Worm (Caenorhabditis elegans) whole organism, late embryonic: ENCODE data around the gene srd-17.

Experiments used
- C08G9.2 ChIP-seq: sonication (generic microtip); optimal IDR thresholded peaks from 2 replicates; lab custom pipeline; 2016; ENCODE audit warnings: mild to moderate bottlenecking, missing genetic modification characterization, moderate library complexity, missing compliant biosample characterization
- C38D4.7 ChIP-seq: fragments of 200-800 bp; sonication (Bioruptor generic); optimal IDR thresholded peaks from 2 replicates; lab custom pipeline; 2018; ENCODE audit warnings: mild to moderate bottlenecking, missing genetic modification characterization, moderate library complexity, missing compliant biosample characterization
- F13H6.1 ChIP-seq: sonication (generic microtip); optimal IDR thresholded peaks from 2 replicates; lab custom pipeline; 2016; ENCODE audit warnings: missing genetic modification characterization, missing compliant biosample characterization
- K02D7.2 ChIP-seq: sonication (generic microtip); optimal IDR thresholded peaks from 2 replicates; lab custom pipeline; 2017; ENCODE audit warnings: mild to moderate bottlenecking, missing genetic modification characterization, missing compliant biosample characterization
- K09A11.1 ChIP-seq: sonication (generic microtip); optimal IDR thresholded peaks from 2 replicates; lab custom pipeline; 2017; ENCODE audit warnings: antibody characterized with exemption, mild to moderate bottlenecking, missing genetic modification characterization, missing compliant biosample characterization; ENCODE audit not compliant: insufficient read depth
- T23F11.4 ChIP-seq: fragments of 200-800 bp; sonication (Bioruptor generic); optimal IDR thresholded peaks from 2 replicates; lab custom pipeline; 2018; ENCODE audit warnings: mild to moderate bottlenecking, missing genetic modification characterization, missing compliant biosample characterization
- Y22D7AL.16 ChIP-seq: sonication (generic microtip); optimal IDR thresholded peaks from 2 replicates; lab custom pipeline; 2016; ENCODE audit warnings: missing genetic modification characterization, missing compliant biosample characterization
- ceh-14 ChIP-seq: sonication (generic microtip); optimal IDR thresholded peaks from 2 replicates; lab custom pipeline; 2016; ENCODE audit warnings: missing genotype, missing genetic modification characterization, missing compliant biosample characterization
- ceh-18 ChIP-seq: sonication (generic microtip); optimal IDR thresholded peaks from 2 replicates; lab custom pipeline; 2016; ENCODE audit warnings: missing genetic modification characterization, missing compliant biosample characterization
- ceh-19 ChIP-seq: fragments of 200-800 bp; sonication (Bioruptor generic); optimal IDR thresholded peaks from 2 replicates; lab custom pipeline; 2018; ENCODE audit warnings: mild to moderate bottlenecking, missing genetic modification characterization, missing compliant biosample characterization
- ceh-2 ChIP-seq: sonication (generic microtip); optimal IDR thresholded peaks from 2 replicates; lab custom pipeline; 2016; ENCODE audit warnings: missing genotype, missing genetic modification characterization, missing compliant biosample characterization
- ceh-22 ChIP-seq: sonication (generic microtip); optimal IDR thresholded peaks from 2 replicates; lab custom pipeline; 2017; ENCODE audit warnings: missing biosample characterization, missing genetic modification characterization
- ceh-31 ChIP-seq: sonication (generic microtip); optimal IDR thresholded peaks from 2 replicates; lab custom pipeline; 2016; ENCODE audit warnings: missing genetic modification characterization, missing compliant biosample characterization
- ceh-48 ChIP-seq: sonication (generic microtip); optimal IDR thresholded peaks from 2 replicates; lab custom pipeline; 2016; ENCODE audit warnings: missing genetic modification characterization, inconsistent platforms, missing compliant biosample characterization
- che-1 ChIP-seq: sonication (generic microtip); optimal IDR thresholded peaks from 2 replicates; lab custom pipeline; 2016; ENCODE audit warnings: mild to moderate bottlenecking, missing genetic modification characterization, missing compliant biosample characterization
- dmd-4 ChIP-seq: sonication (generic microtip); optimal IDR thresholded peaks from 2 replicates; lab custom pipeline; 2016; ENCODE audit warnings: borderline replicate concordance, missing genetic modification characterization, missing compliant biosample characterization
- elt-2 ChIP-seq: sonication (generic microtip); optimal IDR thresholded peaks from 2 replicates; lab custom pipeline; 2016; ENCODE audit warnings: missing genetic modification reagents, missing genetic modification characterization, missing compliant biosample characterization
- ets-4 ChIP-seq: sonication (generic microtip); optimal IDR thresholded peaks from 2 replicates; lab custom pipeline; 2016; ENCODE audit warnings: missing genetic modification characterization, missing compliant biosample characterization
- eyg-1 ChIP-seq: sonication (generic microtip); optimal IDR thresholded peaks from 2 replicates; lab custom pipeline; 2016; ENCODE audit warnings: missing genotype, missing genetic modification characterization, missing compliant biosample characterization
- fkh-10 ChIP-seq: fragments of 150-350 bp; optimal IDR thresholded peaks from 2 replicates; lab custom pipeline; 2014; ENCODE audit warnings: missing biosample characterization, missing genetic modification reagents, missing genetic modification characterization
- fkh-6 ChIP-seq: sonication (generic microtip); optimal IDR thresholded peaks from 2 replicates; lab custom pipeline; 2016; ENCODE audit warnings: missing genetic modification characterization, missing compliant biosample characterization
- hlh-13 ChIP-seq: fragments of 200-800 bp; sonication (Bioruptor generic); optimal IDR thresholded peaks from 2 replicates; lab custom pipeline; 2018; ENCODE audit warnings: mild to moderate bottlenecking, missing genetic modification characterization, missing compliant biosample characterization
- hlh-15 ChIP-seq: sonication (generic microtip); optimal IDR thresholded peaks from 2 replicates; lab custom pipeline; 2016; ENCODE audit warnings: missing genetic modification characterization, missing compliant biosample characterization
- hlh-30 ChIP-seq: sonication (generic microtip); optimal IDR thresholded peaks from 2 replicates; lab custom pipeline; 2017; ENCODE audit warnings: antibody characterized with exemption, missing genetic modification characterization, missing compliant biosample characterization; ENCODE audit not compliant: insufficient read depth
- hlh-8 ChIP-seq: sonication (generic microtip); optimal IDR thresholded peaks from 2 replicates; lab custom pipeline; 2016; ENCODE audit warnings: missing genotype, missing genetic modification characterization, missing compliant biosample characterization
- madf-2 ChIP-seq: sonication (generic microtip); optimal IDR thresholded peaks from 2 replicates; lab custom pipeline; 2017; ENCODE audit warnings: missing genetic modification characterization, missing compliant biosample characterization
- nfya-1 ChIP-seq: sonication (generic microtip); optimal IDR thresholded peaks from 2 replicates; lab custom pipeline; 2017; ENCODE audit warnings: missing genetic modification characterization, mild to moderate bottlenecking, missing compliant biosample characterization, antibody characterized with exemption, moderate library complexity
- nhr-11 ChIP-seq: fragments of 150-350 bp; optimal IDR thresholded peaks from 2 replicates; lab custom pipeline; 2014; ENCODE audit warnings: missing biosample characterization, missing genetic modification characterization
- nhr-232 ChIP-seq: sonication (generic microtip); optimal IDR thresholded peaks from 2 replicates; lab custom pipeline; 2016; ENCODE audit warnings: missing genetic modification characterization, missing compliant biosample characterization
- odd-2 ChIP-seq: sonication (generic microtip); optimal IDR thresholded peaks from 2 replicates; lab custom pipeline; 2017; ENCODE audit warnings: antibody characterized with exemption, mild to moderate bottlenecking, missing genetic modification characterization, missing compliant biosample characterization
- pag-3 ChIP-seq: sonication (generic microtip); optimal IDR thresholded peaks from 2 replicates; lab custom pipeline; 2016; ENCODE audit warnings: missing compliant biosample characterization, missing genetic modification characterization, borderline replicate concordance
- pat-9 ChIP-seq: fragments of 200-800 bp; sonication (Bioruptor generic); optimal IDR thresholded peaks from 2 replicates; lab custom pipeline; 2018; ENCODE audit warnings: mild to moderate bottlenecking, missing genetic modification characterization, moderate library complexity, missing compliant biosample characterization
- pha-2 ChIP-seq: sonication (generic microtip); optimal IDR thresholded peaks from 2 replicates; lab custom pipeline; 2017; ENCODE audit warnings: mild to moderate bottlenecking, missing genetic modification characterization, missing compliant biosample characterization
- pqm-1 ChIP-seq: sonication (generic microtip); optimal IDR thresholded peaks from 2 replicates; lab custom pipeline; 2016; ENCODE audit warnings: missing genetic modification characterization, missing compliant biosample characterization
- ref-2 ChIP-seq: sonication (generic microtip); optimal IDR thresholded peaks from 2 replicates; lab custom pipeline; 2016; ENCODE audit warnings: missing genetic modification characterization, missing compliant biosample characterization
- rnt-1 ChIP-seq: sonication (generic microtip); optimal IDR thresholded peaks from 2 replicates; lab custom pipeline; 2016; ENCODE audit warnings: missing genetic modification characterization, missing compliant biosample characterization
- sdc-2 ChIP-seq: sonication (generic microtip); optimal IDR thresholded peaks from 2 replicates; lab custom pipeline; 2016; ENCODE audit warnings: missing genotype, missing genetic modification characterization, missing compliant biosample characterization
- sox-4 ChIP-seq: sonication (generic microtip); optimal IDR thresholded peaks from 2 replicates; lab custom pipeline; 2017; ENCODE audit warnings: mild to moderate bottlenecking, missing genetic modification characterization, inconsistent platforms, missing compliant biosample characterization
- tbx-7 ChIP-seq: sonication (generic microtip); optimal IDR thresholded peaks from 2 replicates; lab custom pipeline; 2016; ENCODE audit warnings: missing genotype, missing genetic modification characterization, missing compliant biosample characterization
- unc-55 ChIP-seq: sonication (generic microtip); optimal IDR thresholded peaks from 2 replicates; lab custom pipeline; 2017; ENCODE audit warnings: missing biosample characterization, missing genetic modification reagents, missing genetic modification characterization
- zip-5 ChIP-seq: sonication (generic microtip); optimal IDR thresholded peaks from 2 replicates; lab custom pipeline; 2016; ENCODE audit warnings: missing genetic modification characterization, missing compliant biosample characterization

The srd-17 gene

DNA sequence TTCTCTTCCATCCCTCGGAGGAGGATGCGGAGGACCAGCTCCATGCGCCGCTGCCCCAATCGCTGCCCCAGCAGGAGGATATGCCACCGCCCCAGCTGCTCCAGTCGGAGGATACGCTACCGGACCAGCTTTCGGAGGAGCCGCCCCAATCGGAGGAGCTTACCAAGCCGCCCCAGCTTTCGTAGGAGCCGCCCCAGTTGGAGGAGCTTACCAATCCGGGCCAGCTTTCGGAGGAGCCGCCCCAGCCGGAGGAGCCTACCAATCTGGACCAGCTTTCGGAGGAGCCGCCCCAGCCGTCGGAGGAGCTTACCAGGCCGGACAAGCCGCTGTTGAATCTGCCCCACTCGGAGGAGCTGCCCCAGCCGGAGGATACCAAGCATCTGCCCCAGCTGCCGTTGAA lies 17.1 kb downstream of the srd-17 start:
- peak; percentile 21 for TF ChIP-seq nhr-232 (tag; lab: Kevin White, UChicago)
- TF ChIP-seq fkh-6 (tag; lab: Kevin White, UChicago), result peak; percentile 26
- no peak for TF ChIP-seq ceh-14 (tag; lab: Kevin White, UChicago)
- peak; percentile 59 for TF ChIP-seq K02D7.2 (tag; lab: Kevin White, UChicago)
- TF ChIP-seq che-1 (tag; lab: Kevin White, UChicago), result peak; percentile 35
- peak; percentile 73 for TF ChIP-seq T23F11.4 (GFP tag; lab: Kevin White, UChicago)
- no peak for TF ChIP-seq sox-4 (tag; lab: Kevin White, UChicago)
- peak; percentile 12 for TF ChIP-seq sdc-2 (tag; lab: Kevin White, UChicago)
- TF ChIP-seq ref-2 (tag; lab: Kevin White, UChicago), result no peak

- peak; percentile 31 for TF ChIP-seq rnt-1
- no peak for TF ChIP-seq hlh-15 (tag; lab: Kevin White, UChicago)
- no peak for TF ChIP-seq unc-55 (GFP tag; lab: Kevin White, UChicago)
These were observed 17.9 kb downstream of the srd-17 start, which contains the start of gene cut-2 for ce11 chrV:13414585-13414984. Gene cut-2, plus strand, starts transcription at chrV:13414949.

DNA sequence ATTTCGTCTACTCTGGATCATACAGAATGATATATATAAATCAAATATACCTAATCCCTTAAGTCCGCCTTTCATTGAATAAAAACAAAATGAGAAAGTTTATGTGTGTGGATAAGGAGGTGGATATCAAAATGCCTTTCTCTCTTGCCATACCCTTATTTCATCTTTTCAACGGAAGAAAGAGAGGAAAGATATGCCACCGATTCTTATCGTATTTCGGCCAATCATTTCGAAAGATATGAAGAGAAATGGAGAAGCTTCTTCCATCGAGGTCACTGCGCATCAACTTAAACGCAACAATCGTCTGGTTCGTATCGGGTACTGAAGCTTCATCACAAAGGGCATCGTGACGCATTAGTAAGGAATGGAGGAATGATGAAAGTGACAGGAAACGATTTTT lies 19.2 kb downstream of the srd-17 start:
- no peak for TF ChIP-seq hlh-15 (tag; lab: Kevin White, UChicago)
- TF ChIP-seq dmd-4 (tag; lab: Kevin White, UChicago), result no peak
- no peak for TF ChIP-seq C08G9.2 (tag; lab: Kevin White, UChicago)
- no peak for TF ChIP-seq F13H6.1
- no peak for TF ChIP-seq Y22D7AL.16 (tag; lab: Kevin White, UChicago)
- no peak for TF ChIP-seq elt-2 (tag; lab: Kevin White, UChicago)
- TF ChIP-seq ceh-22, result no peak
- TF ChIP-seq tbx-7 (tag; lab: Kevin White, UChicago), result no peak
- no peak for TF ChIP-seq ets-4 (tag; lab: Kevin White, UChicago)
- no peak for TF ChIP-seq pha-2 (tag; lab: Kevin White, UChicago)
- TF ChIP-seq K02D7.2 (tag; lab: Kevin White, UChicago), result no peak
- TF ChIP-seq hlh-30, result no peak
- TF ChIP-seq nhr-11 (tag; lab: Kevin White, UChicago), result no peak
- TF ChIP-seq sdc-2 (tag; lab: Kevin White, UChicago), result no peak
- no peak for TF ChIP-seq madf-2

- TF ChIP-seq nfya-1 (tag; lab: Kevin White, UChicago), result no peak
- TF ChIP-seq madf-2, result no peak
- TF ChIP-seq hlh-13 (GFP tag; lab: Kevin White, UChicago), result no peak
- no peak for TF ChIP-seq pat-9 (tag; lab: Kevin White, UChicago)
- TF ChIP-seq hlh-8 (tag; lab: Kevin White, UChicago), result no peak
- no peak for TF ChIP-seq T23F11.4 (GFP tag; lab: Kevin White, UChicago)
- TF ChIP-seq pag-3 (tag; lab: Kevin White, UChicago), result no peak
- no peak for TF ChIP-seq zip-5 (tag; lab: Kevin White, UChicago)
- TF ChIP-seq eyg-1, result no peak
- TF ChIP-seq che-1 (tag; lab: Kevin White, UChicago), result no peak
- no peak for TF ChIP-seq odd-2
- TF ChIP-seq nhr-11 (tag; lab: Kevin White, UChicago), result no peak
These were observed 20.6 kb downstream of the srd-17 start for ce11 chrV:13411992-13412298.

DNA sequence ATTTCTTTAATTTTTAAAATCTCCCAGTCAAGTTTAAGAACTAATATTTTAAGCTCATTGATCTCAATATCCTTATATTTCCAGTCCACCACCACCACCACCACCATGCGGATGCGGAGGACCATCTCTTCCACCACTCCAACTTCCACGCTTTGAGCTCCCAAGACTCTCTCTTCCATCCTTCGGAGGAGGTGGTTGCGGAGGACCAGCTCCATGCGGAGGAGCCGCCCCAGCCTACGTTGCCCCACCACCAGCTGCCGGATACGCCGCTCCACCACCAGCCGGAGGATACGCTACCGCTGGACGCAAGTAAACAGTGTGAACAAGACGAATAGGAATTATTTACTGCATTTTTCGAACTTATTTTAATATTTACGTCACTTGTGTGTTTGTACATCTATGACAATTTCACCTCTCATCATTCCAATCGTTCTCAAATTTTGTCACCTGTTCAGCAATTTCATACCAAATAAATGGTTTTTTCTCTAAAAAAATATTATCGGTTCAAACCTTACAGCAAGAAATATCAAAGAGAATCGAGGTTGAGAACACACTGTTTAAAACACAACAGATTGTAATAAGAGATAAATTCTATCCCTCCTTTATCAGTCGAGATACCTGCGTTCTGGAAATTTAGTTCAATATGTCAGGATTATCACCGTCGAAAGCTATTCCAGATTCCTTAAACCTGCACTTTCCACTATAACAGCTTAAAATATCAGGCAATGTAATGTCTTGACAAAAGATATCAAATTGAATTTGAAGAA lies 21.1 kb downstream of the srd-17 start:
- no peak for TF ChIP-seq F13H6.1
- TF ChIP-seq pqm-1 (tag; lab: Kevin White, UChicago), result no peak
- TF ChIP-seq nhr-232 (tag; lab: Kevin White, UChicago), result no peak
- TF ChIP-seq ceh-48 (tag; lab: Kevin White, UChicago), result no peak
- TF ChIP-seq ceh-2 (tag; lab: Kevin White, UChicago), result no peak
- TF ChIP-seq C38D4.7, result no peak
- TF ChIP-seq pat-9 (tag; lab: Kevin White, UChicago), result no peak
- no peak for TF ChIP-seq ceh-18 (tag; lab: Kevin White, UChicago)
- TF ChIP-seq ceh-19 (GFP tag; lab: Kevin White, UChicago), result peak; percentile 17
- TF ChIP-seq fkh-6 (tag; lab: Kevin White, UChicago), result peak; percentile 5
- no peak for TF ChIP-seq K09A11.1
- no peak for TF ChIP-seq hlh-15 (tag; lab: Kevin White, UChicago)
- no peak for TF ChIP-seq pag-3 (tag; lab: Kevin White, UChicago)
- no peak for TF ChIP-seq ceh-22
- TF ChIP-seq fkh-10 (GFP tag; lab: Kevin White, UChicago), result no peak
- TF ChIP-seq ceh-31 (tag; lab: Kevin White, UChicago), result no peak
